Fruit fly (Drosophila melanogaster) whole organism, pupa: Measurements from ENCODE around the gene CG14834.

ENCODE experiments used
- CG14655 ChIP-seq: fragments of 200-800 bp; sonication (Bioruptor generic); optimal IDR thresholded peaks from 3 replicates; lab custom pipeline; 2017; ENCODE audit warnings: mild to moderate bottlenecking, missing biosample characterization, missing genetic modification reagents, missing genetic modification characterization
- CG17806 ChIP-seq: fragments of 200-800 bp; sonication (Bioruptor generic); optimal IDR thresholded peaks from 2 replicates; lab custom pipeline; 2018; ENCODE audit warnings: missing biosample characterization, mild to moderate bottlenecking, missing genetic modification characterization, moderate library complexity
- CG4496 ChIP-seq: fragments of 200-800 bp; sonication (Bioruptor generic); IDR thresholded peaks from 3 replicates; pipeline ENCODE4 v1.3.6; 2022; ENCODE audit warnings: missing biosample characterization, missing genetic modification characterization
- Ets98B ChIP-seq: fragments of 200-800 bp; sonication (Bioruptor generic); IDR thresholded peaks from 2 replicates; pipeline ENCODE4 v1.3.6; 2022; ENCODE audit warnings: missing biosample characterization, missing genetic modification characterization
- gl ChIP-seq: fragments of 200-800 bp; sonication (Bioruptor generic); optimal IDR thresholded peaks from 2 replicates; lab custom pipeline; 2018; ENCODE audit warnings: missing biosample characterization, mild to moderate bottlenecking, missing genetic modification characterization

DNA sequence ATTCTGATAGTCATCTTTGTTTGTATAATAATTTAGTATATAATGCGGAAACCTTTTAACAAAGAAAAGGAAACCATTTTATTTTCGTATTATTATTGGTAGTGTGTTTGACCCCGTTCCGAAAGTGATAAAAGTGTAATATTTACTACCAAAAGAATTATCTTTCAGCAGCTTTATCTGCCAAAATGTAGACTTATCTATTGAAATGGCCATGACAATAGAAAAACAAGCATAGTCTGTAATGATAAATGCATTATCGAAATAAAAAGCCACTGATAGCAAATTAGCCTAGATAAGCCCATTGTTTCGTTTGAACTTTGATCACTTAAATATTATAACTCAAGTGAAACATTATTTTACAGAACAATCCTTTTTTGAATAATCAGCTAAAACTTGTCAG is 29.2 kb upstream of the CG14834 start:
- TF ChIP-seq Ets98B (GFP tag; lab: Robert Waterston, UW) (no peak), CG4496 (GFP tag; lab: Robert Waterston, UW) (no peak), CG17806 (no peak), gl (tag; lab: Kevin White, UChicago) (no peak), CG14655 (GFP tag; lab: Kevin White, UChicago) (no peak)
